Fruit fly (Drosophila melanogaster): ENCODE results near the gene ppk28.

The ppk28 gene

DNA sequence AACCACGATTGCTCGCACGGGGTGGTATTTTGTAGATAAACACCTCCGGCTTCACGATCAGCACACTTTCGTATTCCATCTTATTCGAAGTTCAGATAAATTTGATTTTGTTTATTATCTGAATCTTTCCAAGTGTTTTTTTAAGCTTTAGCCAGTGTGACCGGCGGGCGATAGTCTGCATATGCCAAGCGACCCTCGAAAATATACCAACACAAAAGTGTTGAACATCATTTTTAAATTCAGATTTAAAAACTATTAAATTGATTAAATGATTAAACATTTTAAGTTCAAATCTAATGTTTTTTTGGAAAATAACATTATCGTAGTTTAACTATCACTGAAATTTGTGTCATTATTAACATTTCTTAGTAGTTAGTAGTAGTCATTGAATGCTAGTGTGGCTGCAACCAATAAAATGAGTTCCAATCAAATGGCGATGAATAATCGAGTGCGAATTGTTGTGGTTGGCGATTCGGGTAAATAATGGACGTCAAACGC is 5.3 kb upstream of the ppk28 start, which contains the start of the genes CG9132 and CG4789 (continued):
- TF ChIP-seq CG12071 (GFP tag; optimal IDR thresholded peaks at IDR 0.05) (no peak), Dll (GFP tag; IDR thresholded peaks at IDR 0.05; ENCODE audit: partially characterized antibody) (peak; percentile 57; the same call in 3 of the 4 replicates)

dm6 chrX:16803299-16803698 is 2.6 kb upstream of the ppk28 start, which contains the start of the genes Rai1 and CG13005:
Rai1 (minus strand) TSS chrX:16803344.
CG13005 (plus strand) TSS chrX:16803650.
- TF ChIP-seq CG11093 (GFP tag; IDR thresholded peaks at IDR 0.05) (no peak), sna (GFP tag; IDR thresholded peaks at IDR 0.05; ENCODE audit: partially characterized antibody) (peak; percentile 83), pan (optimal IDR thresholded peaks at IDR 0.05) (no peak), pan (GFP tag; optimal IDR thresholded peaks at IDR 0.05 in 1 of 2, IDR thresholded peaks at IDR 0.05 in 1 of 2) (no peak), Stat92E (GFP tag; optimal IDR thresholded peaks at IDR 0.05) (peak in 1 of 3 experiments; percentile 55), CG9215 (GFP tag; IDR thresholded peaks at IDR 0.05) (no peak), al (GFP tag; IDR thresholded peaks at IDR 0.05) (no peak), CG15514 (GFP tag; optimal IDR thresholded peaks at IDR 0.05) (peak; percentile 50), CG18764 (GFP tag; optimal IDR thresholded peaks at IDR 0.05) (no peak), bigmax (GFP tag; optimal IDR thresholded peaks at IDR 0.05) (no peak), Xrp1 (GFP tag; IDR thresholded peaks at IDR 0.05) (no peak), CG13624 (GFP tag; optimal IDR thresholded peaks at IDR 0.05) (peak; percentile 53), CG7987 (GFP tag; optimal IDR thresholded peaks at IDR 0.05) (no peak), gcm2 (GFP tag; optimal IDR thresholded peaks at IDR 0.05) (no peak), otp (GFP tag; IDR thresholded peaks at IDR 0.05) (no peak), Dek (tag; optimal IDR thresholded peaks at IDR 0.05) (no peak), fd96Cb (tag; optimal IDR thresholded peaks at IDR 0.05) (no peak), fd64A (GFP tag; optimal IDR thresholded peaks at IDR 0.05) (no peak), CG5953 (GFP tag; IDR thresholded peaks at IDR 0.05) (no peak), CG15011 (GFP tag; optimal IDR thresholded peaks at IDR 0.05) (no peak), Lhr (GFP tag; optimal IDR thresholded peaks at IDR 0.05) (no peak), sob (GFP tag; IDR thresholded peaks at IDR 0.05) (no peak), CG17361 (GFP tag; IDR thresholded peaks at IDR 0.05) (no peak), Dip2 (GFP tag; IDR thresholded peaks at IDR 0.05) (no peak), ems (GFP tag; optimal IDR thresholded peaks at IDR 0.05) (no peak), CG32772 (GFP tag; IDR thresholded peaks at IDR 0.05) (no peak), bsh (GFP tag; optimal IDR thresholded peaks at IDR 0.05) (no peak), CG16863 (GFP tag; optimal IDR thresholded peaks at IDR 0.05) (no peak), CG4820 (GFP tag; optimal IDR thresholded peaks at IDR 0.05) (no peak), CG10267 (tag; optimal IDR thresholded peaks at IDR 0.05) (peak; percentile 3), en (GFP tag; optimal IDR thresholded peaks at IDR 0.05) (no peak), gfzf (GFP tag; optimal IDR thresholded peaks at IDR 0.05) (peak; percentile 63), abd-A (tag; optimal IDR thresholded peaks at IDR 0.05) (no peak), MTF-1 (GFP tag; optimal IDR thresholded peaks at IDR 0.05; ENCODE audit: borderline replicate concordance) (no peak), zen2 (GFP tag; IDR thresholded peaks at IDR 0.05; ENCODE audit: partially characterized antibody) (peak; percentile 58; the same call in 1 of the 3 replicates), Awh (GFP tag; IDR thresholded peaks at IDR 0.05) (no peak), CG8765 (GFP tag; IDR thresholded peaks at IDR 0.05) (no peak), MBD-R2 (GFP tag; IDR thresholded peaks at IDR 0.05) (peak; percentile 8), odd (GFP tag; optimal IDR thresholded peaks at IDR 0.05) (no peak), kah (GFP tag; optimal IDR thresholded peaks at IDR 0.05) (no peak), CG17568 (GFP tag; optimal IDR thresholded peaks at IDR 0.05) (no peak), Oaz (GFP tag; IDR thresholded peaks at IDR 0.05) (no peak), HLH54F (GFP tag; optimal IDR thresholded peaks at IDR 0.05) (no peak), E2f2 (GFP tag; IDR thresholded peaks at IDR 0.05) (peak; percentile 75), ham (GFP tag; IDR thresholded peaks at IDR 0.05) (no peak), CG17912 (GFP tag; optimal IDR thresholded peaks at IDR 0.05) (no peak), CG2129 (GFP tag; IDR thresholded peaks at IDR 0.05; ENCODE audit: partially characterized antibody) (peak; percentile 79)

Data from whole organism, embryonic.